Worm (Caenorhabditis elegans) whole organism, mixed stage, embryonic: ENCODE data around the gene npp-26.

Experiments
- elt-1 ChIP-seq: sonication (generic microtip); optimal IDR thresholded peaks from 2 replicates; lab custom pipeline; 2017; ENCODE audit warnings: missing genetic modification characterization, mild to moderate bottlenecking, missing compliant biosample characterization, antibody characterized with exemption, moderate library complexity, borderline replicate concordance; ENCODE audit not compliant: insufficient read depth
- lin-13 ChIP-seq: fragments of 150-350 bp; optimal IDR thresholded peaks from 2 replicates; lab custom pipeline; 2014; ENCODE audit warnings: missing biosample characterization, missing genetic modification characterization
- lsy-2 ChIP-seq: fragments of 150-350 bp; optimal IDR thresholded peaks from 2 replicates; lab custom pipeline; 2014; ENCODE audit warnings: missing biosample characterization, missing genetic modification characterization
- nhr-12 ChIP-seq: fragments of 150-350 bp; optimal IDR thresholded peaks from 2 replicates; lab custom pipeline; 2014; ENCODE audit warnings: missing biosample characterization, missing genetic modification characterization
- nhr-28 ChIP-seq: fragments of 150-350 bp; optimal IDR thresholded peaks from 2 replicates; lab custom pipeline; 2014; ENCODE audit warnings: missing biosample characterization, missing genetic modification characterization
- nhr-76 ChIP-seq: sonication (generic microtip); optimal IDR thresholded peaks from 2 replicates; lab custom pipeline; 2017; ENCODE audit warnings: missing biosample characterization, missing genetic modification characterization
- snpc-4 ChIP-seq: fragments of 150-350 bp; optimal IDR thresholded peaks from 2 replicates; lab custom pipeline; 2014; ENCODE audit warnings: missing biosample characterization, missing genetic modification characterization
- unc-39 ChIP-seq: fragments of 150-350 bp; optimal IDR thresholded peaks from 2 replicates; lab custom pipeline; 2014; ENCODE audit warnings: missing biosample characterization, missing genetic modification characterization
- unc-62 ChIP-seq: fragments of 150-350 bp; optimal IDR thresholded peaks from 2 replicates; lab custom pipeline; 2014; ENCODE audit warnings: missing biosample characterization, missing genetic modification reagents, missing genetic modification characterization
- zip-8 ChIP-seq: fragments of 150-350 bp; optimal IDR thresholded peaks from 2 replicates; lab custom pipeline; 2014; ENCODE audit warnings: missing biosample characterization, missing genetic modification characterization
- ztf-11 ChIP-seq: fragments of 150-350 bp; optimal IDR thresholded peaks from 2 replicates; lab custom pipeline; 2014; ENCODE audit warnings: missing biosample characterization, missing genetic modification characterization

DNA sequence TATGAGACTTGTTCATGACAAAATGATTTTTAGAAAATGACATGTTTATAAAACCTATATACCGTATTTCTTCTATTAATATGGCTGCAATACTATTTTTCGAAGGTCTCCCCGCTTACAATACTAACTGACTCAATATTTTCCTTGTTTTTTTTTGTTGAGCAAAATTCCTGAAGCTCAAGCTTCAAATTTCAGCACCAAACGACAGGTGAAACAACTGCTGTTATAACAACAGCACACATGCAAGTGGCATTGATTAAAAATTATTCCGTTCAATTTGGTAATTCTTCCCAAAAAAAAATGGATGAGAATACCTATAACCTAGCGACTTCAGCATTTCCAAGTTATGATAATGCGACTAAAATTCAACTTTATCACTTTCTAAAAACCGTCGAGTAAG lies 49.7 kb downstream of the npp-26 start, which contains the start of gene srw-94:
- no peak for TF ChIP-seq snpc-4 (tag; lab: Kevin White, UChicago)
- TF ChIP-seq elt-1 (tag; lab: Kevin White, UChicago): no peak
- TF ChIP-seq lsy-2 (tag; lab: Kevin White, UChicago): no peak
- TF ChIP-seq lin-13 (tag; lab: Kevin White, UChicago): no peak
- no peak for TF ChIP-seq ztf-11 (tag; lab: Kevin White, UChicago)
- no peak for TF ChIP-seq zip-8 (tag; lab: Kevin White, UChicago)
- TF ChIP-seq unc-62: no peak
- no peak for TF ChIP-seq nhr-12 (tag; lab: Kevin White, UChicago)
- no peak for TF ChIP-seq unc-39 (tag; lab: Kevin White, UChicago)
- no peak for TF ChIP-seq nhr-76 (tag; lab: Kevin White, UChicago)
- no peak for TF ChIP-seq nhr-28
